Worm (Caenorhabditis elegans) whole organism, early embryonic: Measurements from ENCODE around the gene sax-7.

Experiments used
- B0310.2 ChIP-seq: sonication (generic microtip); optimal IDR thresholded peaks from 2 replicates; lab custom pipeline; 2016; ENCODE audit warnings: mild to moderate bottlenecking, missing genetic modification characterization, missing compliant biosample characterization
- F13C5.2 ChIP-seq: sonication (generic microtip); optimal IDR thresholded peaks from 2 replicates; lab custom pipeline; 2017; ENCODE audit warnings: mild to moderate bottlenecking, missing genetic modification characterization, inconsistent platforms, missing compliant biosample characterization
- aly-1 ChIP-seq: sonication (generic microtip); optimal IDR thresholded peaks from 2 replicates; lab custom pipeline; 2016; ENCODE audit warnings: missing genetic modification characterization, missing compliant biosample characterization
- ama-1 ChIP-seq: fragments of 150-350 bp; optimal IDR thresholded peaks from 2 replicates; lab custom pipeline; 2014
- ceh-13 ChIP-seq: fragments of 200-800 bp; sonication (Bioruptor generic); optimal IDR thresholded peaks from 2 replicates; lab custom pipeline; 2018; ENCODE audit warnings: mild to moderate bottlenecking, missing genetic modification characterization, missing compliant biosample characterization
- ceh-36 ChIP-seq: sonication (generic microtip); optimal IDR thresholded peaks from 2 replicates; lab custom pipeline; 2016; ENCODE audit warnings: missing genetic modification characterization, inconsistent platforms, missing compliant biosample characterization
- ets-7 ChIP-seq: sonication (generic microtip); optimal IDR thresholded peaks from 2 replicates; lab custom pipeline; 2016; ENCODE audit warnings: missing genotype, missing genetic modification characterization, missing compliant biosample characterization
- flt-1 ChIP-seq: fragments of 200-800 bp; sonication (Bioruptor generic); IDR thresholded peaks from 2 replicates; pipeline ENCODE4 v1.3.6; 2022; ENCODE audit warnings: missing genetic modification characterization, missing compliant biosample characterization
- hmbx-1 ChIP-seq: sonication (generic microtip); optimal IDR thresholded peaks from 2 replicates; lab custom pipeline; 2016; ENCODE audit warnings: mild to moderate bottlenecking, missing genetic modification characterization, missing compliant biosample characterization
- hmg-4 ChIP-seq: fragments of 200-800 bp; sonication (Bioruptor generic); optimal IDR thresholded peaks from 2 replicates; lab custom pipeline; 2018; ENCODE audit warnings: mild to moderate bottlenecking, missing genetic modification characterization, missing compliant biosample characterization
- hnd-1 ChIP-seq: sonication (generic microtip); optimal IDR thresholded peaks from 2 replicates; lab custom pipeline; 2016; ENCODE audit warnings: missing genetic modification characterization, missing compliant biosample characterization
- pes-1 ChIP-seq: fragments of 200-800 bp; sonication (Bioruptor generic); IDR thresholded peaks from 2 replicates; pipeline ENCODE4 v1.3.6; 2022; ENCODE audit warnings: missing genetic modification reagents, missing genetic modification characterization, missing compliant biosample characterization
- scrt-1 ChIP-seq: fragments of 200-800 bp; sonication (Bioruptor generic); IDR thresholded peaks from 2 replicates; pipeline ENCODE4 v1.3.6; 2022; ENCODE audit warnings: missing genetic modification characterization, missing compliant biosample characterization
- sea-1 ChIP-seq: fragments of 200-800 bp; sonication (Bioruptor generic); conservative IDR thresholded peaks from 2 replicates; pipeline ENCODE4 v1.3.6; 2022; ENCODE audit warnings: missing genetic modification characterization, missing compliant biosample characterization
- tbx-11 ChIP-seq: fragments of 200-800 bp; sonication (Bioruptor generic); IDR thresholded peaks from 2 replicates; pipeline ENCODE4 v1.3.6; 2022; ENCODE audit warnings: missing genetic modification characterization, missing compliant biosample characterization
- tbx-37 ChIP-seq: fragments of 200-800 bp; sonication (Bioruptor generic); conservative IDR thresholded peaks from 2 replicates; pipeline ENCODE4 v1.3.6; 2022; ENCODE audit warnings: missing genetic modification reagents, missing genetic modification characterization, missing compliant biosample characterization
- tra-4 ChIP-seq: sonication (generic microtip); optimal IDR thresholded peaks from 2 replicates; lab custom pipeline; 2017; ENCODE audit warnings: missing genetic modification characterization, missing compliant biosample characterization

Gene sax-7

ce11 chrIV:8048083-8048482 is 14.4 kb upstream of the sax-7 start:
- TF ChIP-seq hmbx-1 (tag; lab: Kevin White, UChicago) (no peak), hmg-4 (GFP tag; lab: Kevin White, UChicago) (no peak), ceh-13 (no peak), ama-1 (lab: Kevin White, UChicago) (no peak), sea-1 (GFP tag; lab: Robert Waterston, UW) (no peak), tra-4 (tag; lab: Kevin White, UChicago) (no peak)

ce11 chrIV:8052694-8053093 is 9.8 kb upstream of the sax-7 start:
- TF ChIP-seq aly-1: no peak

- TF ChIP-seq F13C5.2 (tag; lab: Kevin White, UChicago): no peak
- TF ChIP-seq scrt-1 (GFP tag; lab: Robert Waterston, UW): no peak
- TF ChIP-seq tbx-11: no peak
- TF ChIP-seq ets-7: no peak
- no peak for TF ChIP-seq tra-4 (tag; lab: Kevin White, UChicago)
- TF ChIP-seq ceh-13: no peak
- TF ChIP-seq ceh-36 (tag; lab: Kevin White, UChicago): no peak
- TF ChIP-seq B0310.2 (tag; lab: Kevin White, UChicago): no peak
- no peak for TF ChIP-seq pes-1 (GFP tag; lab: Robert Waterston, UW)
- TF ChIP-seq aly-1: no peak
- no peak for TF ChIP-seq tbx-37 (GFP tag; lab: Robert Waterston, UW)
- TF ChIP-seq flt-1: no peak
- no peak for TF ChIP-seq hmg-4 (GFP tag; lab: Kevin White, UChicago)
Measured at ce11 chrIV:8053955-8054354, 8.5 kb upstream of the sax-7 start.

ce11 chrIV:8061267-8061666 is 1.2 kb upstream of the sax-7 start:
- TF ChIP-seq F13C5.2 (tag; lab: Kevin White, UChicago): no peak
- no peak for TF ChIP-seq sea-1 (GFP tag; lab: Robert Waterston, UW)
- TF ChIP-seq tra-4 (tag; lab: Kevin White, UChicago): no peak
- TF ChIP-seq pes-1 (GFP tag; lab: Robert Waterston, UW): no peak
- TF ChIP-seq tbx-37 (GFP tag; lab: Robert Waterston, UW): no peak
- TF ChIP-seq aly-1: no peak
- TF ChIP-seq ama-1 (lab: Kevin White, UChicago): no peak
- TF ChIP-seq ets-7: no peak
- no peak for TF ChIP-seq ceh-13
- no peak for TF ChIP-seq tbx-11
- no peak for TF ChIP-seq ceh-36 (tag; lab: Kevin White, UChicago)
- no peak for TF ChIP-seq B0310.2 (tag; lab: Kevin White, UChicago)
- no peak for TF ChIP-seq hmg-4 (GFP tag; lab: Kevin White, UChicago)
- TF ChIP-seq hmbx-1 (tag; lab: Kevin White, UChicago): no peak
- TF ChIP-seq hnd-1 (tag; lab: Kevin White, UChicago): no peak
- TF ChIP-seq scrt-1 (GFP tag; lab: Robert Waterston, UW): no peak
- no peak for TF ChIP-seq flt-1

- TF ChIP-seq ama-1 (lab: Kevin White, UChicago) (no peak), tra-4 (tag; lab: Kevin White, UChicago) (no peak), hmg-4 (GFP tag; lab: Kevin White, UChicago) (peak; percentile 66), F13C5.2 (tag; lab: Kevin White, UChicago) (peak; percentile 37), tbx-11 (0 out of 2 replicates have a peak, but pooled peaks have one; percentile 12), hnd-1 (tag; lab: Kevin White, UChicago) (no peak), sea-1 (GFP tag; lab: Robert Waterston, UW) (no peak), ceh-13 (no peak), flt-1 (no peak), pes-1 (GFP tag; lab: Robert Waterston, UW) (no peak), ets-7 (no peak), hmbx-1 (tag; lab: Kevin White, UChicago) (no peak), B0310.2 (tag; lab: Kevin White, UChicago) (no peak), ceh-36 (tag; lab: Kevin White, UChicago) (no peak), tbx-37 (GFP tag; lab: Robert Waterston, UW) (peak; percentile 32; the same call in 1 of the 2 replicates), aly-1 (peak; percentile 38), scrt-1 (GFP tag; lab: Robert Waterston, UW) (0 out of 2 replicates have a peak, but pooled peaks have one; percentile 13)
Measured at ce11 chrIV:8066598-8066997, 4.1 kb downstream of the sax-7 start.

ce11 chrIV:8067745-8068144 is 5.3 kb downstream of the sax-7 start:
- TF ChIP-seq aly-1 (no peak), sea-1 (GFP tag; lab: Robert Waterston, UW) (no peak), scrt-1 (GFP tag; lab: Robert Waterston, UW) (no peak), pes-1 (GFP tag; lab: Robert Waterston, UW) (no peak), tra-4 (tag; lab: Kevin White, UChicago) (no peak), flt-1 (no peak), ceh-36 (tag; lab: Kevin White, UChicago) (no peak), hnd-1 (tag; lab: Kevin White, UChicago) (no peak)

- no peak for TF ChIP-seq tbx-37 (GFP tag; lab: Robert Waterston, UW)
- TF ChIP-seq hnd-1 (tag; lab: Kevin White, UChicago): no peak
- no peak for TF ChIP-seq tbx-11
- TF ChIP-seq aly-1: no peak
- no peak for TF ChIP-seq F13C5.2 (tag; lab: Kevin White, UChicago)
- no peak for TF ChIP-seq hmg-4 (GFP tag; lab: Kevin White, UChicago)
- TF ChIP-seq scrt-1 (GFP tag; lab: Robert Waterston, UW): no peak
- no peak for TF ChIP-seq ama-1 (lab: Kevin White, UChicago)
- no peak for TF ChIP-seq B0310.2 (tag; lab: Kevin White, UChicago)
- TF ChIP-seq ets-7: no peak
- TF ChIP-seq flt-1: no peak
Measured at ce11 chrIV:8068280-8068679, 5.8 kb downstream of the sax-7 start.

ce11 chrIV:8069104-8069503 is 6.6 kb downstream of the sax-7 start:
- TF ChIP-seq B0310.2 (tag; lab: Kevin White, UChicago) (no peak), aly-1 (no peak), scrt-1 (GFP tag; lab: Robert Waterston, UW) (no peak), ama-1 (lab: Kevin White, UChicago) (no peak), hmbx-1 (tag; lab: Kevin White, UChicago) (no peak), sea-1 (GFP tag; lab: Robert Waterston, UW) (no peak)
